5 worm cellular contexts compared by ENCODE assay signal in the genomic region with DNA sequence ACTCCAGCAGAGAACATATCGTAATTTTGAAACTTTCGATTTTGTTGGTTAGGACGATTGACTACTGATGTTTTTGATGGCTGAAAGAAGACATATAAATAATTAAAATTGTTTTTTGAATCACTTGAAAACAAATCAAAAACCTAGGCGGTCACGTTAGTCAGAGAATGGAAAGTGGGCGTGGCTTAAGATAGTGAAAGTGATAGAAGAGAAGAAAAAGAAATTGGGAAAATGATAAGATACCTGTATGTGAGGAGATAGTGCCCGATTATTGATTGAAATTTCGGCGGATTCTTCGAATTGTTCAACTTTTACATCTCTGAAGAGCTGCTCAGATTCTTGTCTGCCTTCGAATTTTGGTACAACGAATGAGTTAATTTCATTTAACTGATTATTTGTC.
A peak's percentile ranks its signal among the peaks of the same experiment; 100 is the strongest.
TF ChIP-seq lines count a peak whose summit lies in the region.

No protein-coding gene starts in this region.

TF ChIP-seq in whole organism, L1 larva, 84 proteins besides CTCF, POLR2A, EP300 and RAD21 (continues in another document):
- TF ChIP-seq hpl-2 (GFP tag; optimal IDR thresholded peaks at IDR 0.05; lab: Kevin White, UChicago) = no peak
- no peak for TF ChIP-seq nhr-11 (tag; optimal IDR thresholded peaks at IDR 0.05; lab: Kevin White, UChicago)
- TF ChIP-seq hlh-17 (GFP tag; optimal IDR thresholded peaks at IDR 0.05; lab: Kevin White, UChicago; ENCODE audit: borderline replicate concordance) = no peak
- no peak for TF ChIP-seq mep-1 (tag; optimal IDR thresholded peaks at IDR 0.05; lab: Kevin White, UChicago)
- no peak for TF ChIP-seq fkh-4 (tag; optimal IDR thresholded peaks at IDR 0.05; lab: Kevin White, UChicago; ENCODE audit: borderline replicate concordance)
- no peak for TF ChIP-seq nhr-237 (tag; optimal IDR thresholded peaks at IDR 0.05; lab: Kevin White, UChicago)
- no peak for TF ChIP-seq irx-1 (tag; optimal IDR thresholded peaks at IDR 0.05; lab: Kevin White, UChicago)
- TF ChIP-seq egl-27 (tag; optimal IDR thresholded peaks at IDR 0.05; lab: Kevin White, UChicago) = no peak
- TF ChIP-seq vab-15 (tag; optimal IDR thresholded peaks at IDR 0.05; lab: Kevin White, UChicago) = no peak
- TF ChIP-seq isw-1 (GFP tag; IDR thresholded peaks at IDR 0.05; lab: Robert Waterston, UW) = no peak
- no peak for TF ChIP-seq Y116A8C.19 (tag; optimal IDR thresholded peaks at IDR 0.05; lab: Kevin White, UChicago; ENCODE audit: borderline replicate concordance)
- no peak for TF ChIP-seq xbp-1 (tag; optimal IDR thresholded peaks at IDR 0.05; lab: Kevin White, UChicago)
- TF ChIP-seq nhr-71 (tag; optimal IDR thresholded peaks at IDR 0.05; lab: Kevin White, UChicago) = peak; percentile 22
- TF ChIP-seq tbx-2 (tag; optimal IDR thresholded peaks at IDR 0.05; lab: Kevin White, UChicago) = no peak
- no peak for TF ChIP-seq ces-1 (GFP tag; optimal IDR thresholded peaks at IDR 0.05; lab: Kevin White, UChicago)
- no peak for TF ChIP-seq ama-1 (optimal IDR thresholded peaks at IDR 0.05; lab: Kevin White, UChicago)
- no peak for TF ChIP-seq sptf-1 (tag; optimal IDR thresholded peaks at IDR 0.05; lab: Kevin White, UChicago)
- TF ChIP-seq mef-2 (tag; optimal IDR thresholded peaks at IDR 0.05; lab: Kevin White, UChicago) = no peak

TF ChIP-seq in whole organism, L2 larva, 48 proteins besides CTCF, POLR2A, EP300 and RAD21:
- TF ChIP-seq sem-4 (tag; optimal IDR thresholded peaks at IDR 0.05; lab: Kevin White, UChicago) (no peak), elt-1 (tag; optimal IDR thresholded peaks at IDR 0.05; lab: Kevin White, UChicago) (no peak), blmp-1 (tag; optimal IDR thresholded peaks at IDR 0.05; lab: Kevin White, UChicago; ENCODE audit: insufficient read depth) (peak; percentile 95), ztf-11 (tag; optimal IDR thresholded peaks at IDR 0.05; lab: Kevin White, UChicago) (no peak), nhr-237 (tag; optimal IDR thresholded peaks at IDR 0.05; lab: Kevin White, UChicago) (no peak), fos-1 (tag; optimal IDR thresholded peaks at IDR 0.05; lab: Kevin White, UChicago) (peak; percentile 20), crh-2 (tag; optimal IDR thresholded peaks at IDR 0.05; lab: Kevin White, UChicago) (no peak), nhr-12 (tag; optimal IDR thresholded peaks at IDR 0.05; lab: Kevin White, UChicago) (no peak), zag-1 (tag; optimal IDR thresholded peaks at IDR 0.05; lab: Kevin White, UChicago) (no peak), ztf-4 (tag; optimal IDR thresholded peaks at IDR 0.05; lab: Kevin White, UChicago) (no peak), elt-3 (tag; optimal IDR thresholded peaks at IDR 0.05; lab: Kevin White, UChicago) (no peak), sma-9 (GFP tag; optimal IDR thresholded peaks at IDR 0.05; lab: Kevin White, UChicago) (peak; percentile 11), sma-9 (tag; optimal IDR thresholded peaks at IDR 0.05; lab: Kevin White, UChicago) (no peak), unc-55 (GFP tag; optimal IDR thresholded peaks at IDR 0.05; lab: Kevin White, UChicago) (no peak)

TF ChIP-seq in whole organism, L3 larva, 47 proteins besides CTCF, POLR2A, EP300 and RAD21:
- TF ChIP-seq nfya-1 (tag; optimal IDR thresholded peaks at IDR 0.05; lab: Kevin White, UChicago; ENCODE audit: insufficient read depth) (no peak), nhr-23 (tag; optimal IDR thresholded peaks at IDR 0.05; lab: Kevin White, UChicago) (no peak), egl-27 (tag; optimal IDR thresholded peaks at IDR 0.05; lab: Kevin White, UChicago) (no peak), nhr-76 (tag; optimal IDR thresholded peaks at IDR 0.05; lab: Kevin White, UChicago) (no peak), ceh-16 (tag; optimal IDR thresholded peaks at IDR 0.05; lab: Kevin White, UChicago) (no peak), egl-5 (tag; optimal IDR thresholded peaks at IDR 0.05; lab: Kevin White, UChicago) (no peak), fkh-10 (GFP tag; optimal IDR thresholded peaks at IDR 0.05; lab: Kevin White, UChicago) (no peak), ceh-28 (tag; optimal IDR thresholded peaks at IDR 0.05; lab: Kevin White, UChicago) (no peak), ztf-4 (tag; optimal IDR thresholded peaks at IDR 0.05; lab: Kevin White, UChicago) (no peak), elt-2 (tag; optimal IDR thresholded peaks at IDR 0.05; lab: Kevin White, UChicago) (peak; percentile 0), elt-3 (tag; optimal IDR thresholded peaks at IDR 0.05; lab: Kevin White, UChicago) (peak in 1 of 3 experiments; percentile 16), eor-1 (tag; optimal IDR thresholded peaks at IDR 0.05; lab: Kevin White, UChicago) (no peak)

TF ChIP-seq in whole organism, L4 larva, 104 proteins besides CTCF, POLR2A, EP300 and RAD21:
- peak in 1 of 2 experiments; percentile 76 for TF ChIP-seq unc-62 (GFP tag; optimal IDR thresholded peaks at IDR 0.05 in 1 of 2; lab: Kevin White, UChicago)
- no peak for TF ChIP-seq unc-62 (tag; optimal IDR thresholded peaks at IDR 0.05; lab: Kevin White, UChicago)
- TF ChIP-seq nhr-237 (tag; optimal IDR thresholded peaks at IDR 0.05; lab: Kevin White, UChicago) = no peak
- no peak for TF ChIP-seq R02D3.7 (tag; optimal IDR thresholded peaks at IDR 0.05; lab: Kevin White, UChicago)
- peak; percentile 61 for TF ChIP-seq nhr-28 (tag; optimal IDR thresholded peaks at IDR 0.05; lab: Kevin White, UChicago)
- TF ChIP-seq ceh-32 (tag; optimal IDR thresholded peaks at IDR 0.05; lab: Kevin White, UChicago; ENCODE audit: poor library complexity) = no peak
- TF ChIP-seq hlh-30 (tag; optimal IDR thresholded peaks at IDR 0.05; lab: Kevin White, UChicago; ENCODE audit: insufficient read depth) = peak; percentile 5
- TF ChIP-seq lin-13 (GFP tag; optimal IDR thresholded peaks at IDR 0.05; lab: Kevin White, UChicago) = no peak
- no peak for TF ChIP-seq nhr-6 (tag; optimal IDR thresholded peaks at IDR 0.05; lab: Kevin White, UChicago)
- TF ChIP-seq egl-27 (tag; optimal IDR thresholded peaks at IDR 0.05; lab: Kevin White, UChicago) = no peak

TF ChIP-seq in whole organism, mixed stage, embryonic, 35 proteins besides CTCF, POLR2A, EP300 and RAD21:
- peak; percentile 36 for TF ChIP-seq blmp-1 (tag; optimal IDR thresholded peaks at IDR 0.05; lab: Kevin White, UChicago)
- no peak for TF ChIP-seq cnd-1 (tag; optimal IDR thresholded peaks at IDR 0.05; lab: Kevin White, UChicago)

Comparison
In these comparisons a context has a peak if more than half of its experiments do, and no peak if none do; other contexts are left out.
1. Of the 29 proteins assayed by ChIP-seq in both whole organism, L4 larva and whole organism, L1 larva: peak only in whole organism, L4 larva: nhr-28; only in whole organism, L1 larva: none; in both: none; in neither: 27; mixed calls (peak in some experiments, not most) for 1.